Fruit fly (Drosophila melanogaster) Kc167 (cell line): Measurements from ENCODE around the gene CG12992.
A peak's percentile ranks its signal among the peaks of the same experiment; 100 is the strongest.

Experiments
- Myc ChIP-seq: fragments of >200 bp; optimal IDR thresholded peaks from 2 replicates; lab custom pipeline; 2017; ENCODE audit warnings: missing external identifiers
- Sin3A ChIP-seq: fragments of >200 bp; optimal IDR thresholded peaks from 2 replicates; lab custom pipeline; 2018; ENCODE audit warnings: missing external identifiers
- h ChIP-seq: fragments of >200 bp; optimal IDR thresholded peaks from 3 replicates; lab custom pipeline; 2018; ENCODE audit warnings: missing external identifiers
- insv ChIP-seq: fragments of >200 bp; optimal IDR thresholded peaks from 3 replicates; lab custom pipeline; 2018; ENCODE audit warnings: missing external identifiers
- psq ChIP-seq: fragments of >200 bp; optimal IDR thresholded peaks from 2 replicates; lab custom pipeline; 2017; ENCODE audit warnings: missing external identifiers
- ttk ChIP-seq: sonication (Bioruptor generic); optimal IDR thresholded peaks from 2 replicates; lab custom pipeline; 2017; ENCODE audit warnings: missing external identifiers

The CG12992 gene

dm6 chrX:17622187-17622586 is 33.5 kb downstream of the CG12992 start:
- TF ChIP-seq h (lab: Kevin White, UChicago) (no peak), psq (lab: Kevin White, UChicago) (no peak), Sin3A (lab: Kevin White, UChicago) (no peak), ttk (lab: Kevin White, UChicago) (no peak), Myc (lab: Kevin White, UChicago) (no peak), insv (no peak)

DNA sequence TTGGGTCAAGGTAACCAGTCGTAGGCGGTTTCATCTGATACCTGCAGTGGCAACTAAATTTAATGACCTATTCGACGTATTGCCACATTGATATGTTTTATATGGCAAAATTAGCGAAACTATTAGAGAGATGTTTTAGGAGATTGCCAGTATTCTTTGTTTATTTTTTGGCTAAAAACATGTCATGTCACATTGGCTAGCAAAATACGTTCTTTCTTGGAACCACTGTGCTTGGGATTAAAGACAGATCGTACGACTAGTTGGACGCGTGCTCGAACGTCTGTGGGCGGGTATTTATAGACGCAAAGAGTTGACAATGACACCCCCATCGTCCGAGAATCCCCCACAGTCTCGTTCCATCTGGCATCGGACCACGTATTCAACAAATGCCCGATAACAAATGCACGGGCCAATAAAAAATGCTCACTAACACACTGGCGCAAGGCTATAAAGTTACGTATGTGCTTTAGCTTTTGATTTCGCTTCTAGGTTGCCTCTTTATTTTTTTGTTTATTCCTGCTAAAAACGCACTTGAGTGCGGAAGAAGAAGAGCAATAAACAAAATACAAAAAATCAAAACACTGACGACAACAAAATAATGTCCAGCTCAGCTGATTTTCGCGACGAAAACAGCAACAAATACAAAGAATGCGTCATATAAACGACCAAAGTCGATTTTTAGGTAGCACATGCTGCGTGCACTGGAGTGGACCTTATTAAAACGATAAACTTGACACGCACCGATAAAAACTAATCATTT is 35.7 kb downstream of the CG12992 start:
- TF ChIP-seq Sin3A (lab: Kevin White, UChicago) (no peak), insv (no peak), Myc (lab: Kevin White, UChicago) (no peak), ttk (lab: Kevin White, UChicago) (no peak), h (lab: Kevin White, UChicago) (no peak), psq (lab: Kevin White, UChicago) (no peak)

- TF ChIP-seq psq (lab: Kevin White, UChicago) (no peak), Sin3A (lab: Kevin White, UChicago) (no peak), h (lab: Kevin White, UChicago) (no peak), Myc (lab: Kevin White, UChicago) (no peak)
Observed at dm6 chrX:17624983-17625401, 36.3 kb downstream of the CG12992 start.

DNA sequence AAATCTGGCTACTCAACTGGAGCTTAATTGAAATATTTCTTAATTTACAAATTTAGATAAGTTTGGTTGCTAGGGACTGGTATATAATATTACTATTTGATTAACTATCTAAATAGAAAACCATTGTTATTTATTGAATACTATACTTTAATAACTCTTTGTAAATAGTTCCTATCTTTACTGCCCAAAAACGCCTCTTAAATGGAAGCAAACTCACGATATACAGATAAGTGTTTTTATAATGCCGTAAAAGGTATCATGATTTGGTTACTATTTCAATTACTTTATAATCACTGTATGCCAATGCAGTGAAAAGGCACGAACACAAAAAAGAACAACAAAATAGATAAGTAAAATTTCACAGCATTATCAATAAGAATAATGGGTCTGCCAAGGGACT is 37.2 kb downstream of the CG12992 start:
- TF ChIP-seq Sin3A (lab: Kevin White, UChicago) = no peak
- no peak for TF ChIP-seq h (lab: Kevin White, UChicago)
- TF ChIP-seq insv = no peak
- no peak for TF ChIP-seq psq (lab: Kevin White, UChicago)
- TF ChIP-seq ttk (lab: Kevin White, UChicago) = no peak
- no peak for TF ChIP-seq Myc (lab: Kevin White, UChicago)

dm6 chrX:17627090-17627992 is 38.7 kb downstream of the CG12992 start, which contains the start of gene stas:
Gene stas, minus strand, starts transcription at chrX:17627895.
- TF ChIP-seq h (lab: Kevin White, UChicago) = no peak
- no peak for TF ChIP-seq Myc (lab: Kevin White, UChicago)
- no peak for TF ChIP-seq Sin3A (lab: Kevin White, UChicago)
- TF ChIP-seq ttk (lab: Kevin White, UChicago) = no peak
- TF ChIP-seq insv = no peak
- TF ChIP-seq psq (lab: Kevin White, UChicago) = no peak

DNA sequence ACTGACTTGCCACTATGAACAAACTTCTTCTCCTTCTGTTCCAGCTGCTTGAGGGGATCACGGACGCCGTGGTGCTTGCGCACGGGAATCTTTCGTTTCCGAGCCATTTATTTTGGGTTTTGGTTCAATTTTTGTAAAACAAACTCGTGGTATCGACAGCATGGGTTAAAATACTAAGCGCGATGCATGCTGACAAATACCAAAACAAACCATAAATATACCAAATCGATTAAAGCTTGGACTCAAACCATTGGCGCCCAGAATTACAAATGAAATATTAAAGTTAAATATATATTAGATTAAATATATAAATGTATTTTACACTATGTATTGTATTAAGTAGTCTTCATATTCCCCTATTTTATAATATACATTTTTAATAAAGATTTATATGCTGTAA is 40.7 kb downstream of the CG12992 start, which contains the start of gene CG8326:
CG8326 (minus strand) TSS at position 176 of the 400 bp plus-strand sequence.
- TF ChIP-seq Myc (lab: Kevin White, UChicago) = no peak
- TF ChIP-seq h (lab: Kevin White, UChicago) = no peak
- no peak for TF ChIP-seq ttk (lab: Kevin White, UChicago)
- TF ChIP-seq insv = no peak
- no peak for TF ChIP-seq psq (lab: Kevin White, UChicago)
- TF ChIP-seq Sin3A (lab: Kevin White, UChicago) = no peak

DNA sequence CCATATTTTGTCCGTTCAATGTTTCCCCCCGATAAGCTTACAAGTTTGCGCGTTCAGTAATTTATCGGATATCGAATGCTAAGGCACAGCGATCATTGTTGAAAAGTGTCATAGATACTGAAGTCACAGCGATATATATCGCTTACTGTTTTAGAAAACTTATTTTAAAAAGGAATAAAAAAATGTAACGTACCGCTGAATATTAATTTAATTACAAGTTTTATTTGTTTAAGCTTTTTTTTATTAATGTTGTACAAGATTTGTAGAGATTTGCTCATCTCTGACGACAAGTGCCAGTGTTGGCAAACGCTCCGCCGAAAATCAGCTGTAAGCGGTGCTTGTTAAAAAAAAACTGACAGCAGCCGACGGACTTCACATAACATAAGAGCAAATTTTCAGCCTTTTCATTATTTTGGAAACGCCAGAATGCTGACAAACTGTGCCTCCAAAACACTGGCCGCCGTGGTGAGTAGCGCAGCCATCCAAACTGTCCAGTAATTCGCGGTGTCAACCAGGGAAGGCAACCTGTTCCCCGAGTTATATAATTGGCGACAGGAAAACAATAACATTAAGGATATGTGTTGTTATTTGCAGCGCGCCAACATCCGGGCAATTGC is 43.4 kb downstream of the CG12992 start, which contains the start of the genes corolla and ND-24:
corolla (minus strand) TSS at position 52 of the 617 bp plus-strand sequence.
ND-24 (plus strand) TSS at position 94 of the 617 bp plus-strand sequence.
- no peak for TF ChIP-seq Sin3A (lab: Kevin White, UChicago)
- TF ChIP-seq psq (lab: Kevin White, UChicago) = peak; percentile 37

DNA sequence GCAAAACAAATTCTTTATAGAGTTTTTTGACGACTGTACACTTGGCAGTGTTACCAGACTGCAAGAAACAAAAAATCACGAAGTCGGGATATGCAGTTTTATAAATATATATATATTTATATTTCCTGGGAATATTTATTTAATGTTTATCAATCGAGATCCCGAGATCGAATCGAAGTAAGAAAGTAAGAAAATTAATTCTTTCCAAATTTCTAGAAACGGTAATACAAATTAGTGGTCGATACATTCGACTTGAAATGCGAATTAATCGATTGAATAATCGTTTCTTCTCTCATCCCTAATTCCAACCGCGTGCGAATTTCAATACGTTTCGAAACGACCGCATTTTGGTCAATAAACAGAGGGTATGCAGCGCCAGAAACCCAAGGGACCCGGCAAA is 47.3 kb downstream of the CG12992 start, which contains the start of the genes CG8289 and CG5800:
CG8289 (minus strand) TSS at position 44 of the 400 bp plus-strand sequence.
CG5800 (plus strand) TSS at position 281 of the 400 bp plus-strand sequence.
- no peak for TF ChIP-seq psq (lab: Kevin White, UChicago)
- no peak for TF ChIP-seq insv
- TF ChIP-seq h (lab: Kevin White, UChicago) = no peak
- TF ChIP-seq ttk (lab: Kevin White, UChicago) = no peak
- TF ChIP-seq Myc (lab: Kevin White, UChicago) = no peak
- TF ChIP-seq Sin3A (lab: Kevin White, UChicago) = no peak

- TF ChIP-seq ttk (lab: Kevin White, UChicago) (no peak), psq (lab: Kevin White, UChicago) (no peak), Sin3A (lab: Kevin White, UChicago) (no peak), Myc (lab: Kevin White, UChicago) (no peak), h (lab: Kevin White, UChicago) (no peak)
Observed at dm6 chrX:17640837-17641236, 52.2 kb downstream of the CG12992 start.
